Worm (Caenorhabditis elegans) whole organism, early embryonic: ENCODE data around the gene sds-22.

ENCODE experiments used
- B0310.2 ChIP-seq: sonication (generic microtip); optimal IDR thresholded peaks from 2 replicates; lab custom pipeline; 2016; ENCODE audit warnings: mild to moderate bottlenecking, missing genetic modification characterization, missing compliant biosample characterization
- aly-1 ChIP-seq: sonication (generic microtip); optimal IDR thresholded peaks from 2 replicates; lab custom pipeline; 2016; ENCODE audit warnings: missing genetic modification characterization, missing compliant biosample characterization
- ama-1 ChIP-seq: fragments of 150-350 bp; optimal IDR thresholded peaks from 2 replicates; lab custom pipeline; 2014
- ceh-13 ChIP-seq: fragments of 200-800 bp; sonication (Bioruptor generic); optimal IDR thresholded peaks from 2 replicates; lab custom pipeline; 2018; ENCODE audit warnings: mild to moderate bottlenecking, missing genetic modification characterization, missing compliant biosample characterization
- hmbx-1 ChIP-seq: sonication (generic microtip); optimal IDR thresholded peaks from 2 replicates; lab custom pipeline; 2016; ENCODE audit warnings: mild to moderate bottlenecking, missing genetic modification characterization, missing compliant biosample characterization
- hnd-1 ChIP-seq: sonication (generic microtip); optimal IDR thresholded peaks from 2 replicates; lab custom pipeline; 2016; ENCODE audit warnings: missing genetic modification characterization, missing compliant biosample characterization
- sea-1 ChIP-seq: fragments of 200-800 bp; sonication (Bioruptor generic); conservative IDR thresholded peaks from 2 replicates; pipeline ENCODE4 v1.3.6; 2022; ENCODE audit warnings: missing genetic modification characterization, missing compliant biosample characterization
- tbx-11 ChIP-seq: fragments of 200-800 bp; sonication (Bioruptor generic); IDR thresholded peaks from 2 replicates; pipeline ENCODE4 v1.3.6; 2022; ENCODE audit warnings: missing genetic modification characterization, missing compliant biosample characterization

- TF ChIP-seq ama-1 (lab: Kevin White, UChicago) (no peak), ceh-13 (no peak), hnd-1 (tag; lab: Kevin White, UChicago) (no peak), tbx-11 (no peak), B0310.2 (tag; lab: Kevin White, UChicago) (no peak), aly-1 (no peak), sea-1 (GFP tag; lab: Robert Waterston, UW) (no peak), hmbx-1 (tag; lab: Kevin White, UChicago) (no peak)
Observed at ce11 chrII:7849697-7850096, 8.5 kb upstream of the sds-22 start, which contains the start of gene acr-7.
